Fruit fly (Drosophila melanogaster) whole organism, embryonic: ENCODE results near the gene CG11951.

Source experiments
- Atf-2 ChIP-seq: fragments of 200-800 bp; sonication (Bioruptor generic); optimal IDR thresholded peaks from 2 replicates; lab custom pipeline; 2016; ENCODE audit warnings: missing biosample characterization, missing genetic modification characterization
- B-H2 ChIP-seq: fragments of 200-800 bp; sonication (Bioruptor generic); optimal IDR thresholded peaks from 2 replicates; lab custom pipeline; 2018; ENCODE audit warnings: missing biosample characterization, mild to moderate bottlenecking, missing genetic modification characterization
- BtbVII ChIP-seq: fragments of 200-800 bp; sonication (Bioruptor generic); optimal IDR thresholded peaks from 3 replicates; lab custom pipeline; 2017; ENCODE audit warnings: missing biosample characterization, mild to moderate bottlenecking, missing genetic modification characterization
- CG10565 ChIP-seq: fragments of 200-800 bp; sonication (Bioruptor generic); optimal IDR thresholded peaks from 3 replicates; lab custom pipeline; 2016; ENCODE audit warnings: missing biosample characterization, mild to moderate bottlenecking, missing genetic modification characterization
- CG11398 ChIP-seq: fragments of 200-800 bp; sonication (Bioruptor generic); optimal IDR thresholded peaks from 2 replicates; lab custom pipeline; 2016; ENCODE audit warnings: missing biosample characterization, missing genetic modification characterization
- CG11504 ChIP-seq: fragments of 200-800 bp; sonication (Bioruptor generic); optimal IDR thresholded peaks from 3 replicates; lab custom pipeline; 2019; ENCODE audit warnings: missing biosample characterization, mild to moderate bottlenecking, missing genetic modification characterization, moderate library complexity
- CG12155 ChIP-seq: fragments of 200-800 bp; sonication (Bioruptor generic); optimal IDR thresholded peaks from 3 replicates; lab custom pipeline; 2016; ENCODE audit warnings: missing biosample characterization, missing genetic modification characterization
- CG12219 ChIP-seq: fragments of 200-800 bp; sonication (Bioruptor generic); optimal IDR thresholded peaks from 3 replicates; lab custom pipeline; 2018; ENCODE audit warnings: missing biosample characterization, mild to moderate bottlenecking, missing genetic modification characterization
- CG14441 ChIP-seq: fragments of 200-800 bp; sonication (Bioruptor generic); IDR thresholded peaks from 2 replicates; pipeline ENCODE4 v1.3.6; 2022; ENCODE audit warnings: missing biosample characterization, missing genetic modification characterization
- CG14965 ChIP-seq: fragments of 200-800 bp; sonication (Bioruptor generic); optimal IDR thresholded peaks from 2 replicates; lab custom pipeline; 2016; ENCODE audit warnings: missing biosample characterization, missing genetic modification characterization, borderline replicate concordance
- CG15479 ChIP-seq: fragments of 200-800 bp; sonication (Bioruptor generic); optimal IDR thresholded peaks from 3 replicates; lab custom pipeline; 2019; ENCODE audit warnings: missing biosample characterization, mild to moderate bottlenecking, missing genetic modification characterization, moderate library complexity
- CG17328 ChIP-seq: fragments of 200-800 bp; sonication (Bioruptor generic); IDR thresholded peaks from 2 replicates; pipeline ENCODE4 v1.3.6; 2022; ENCODE audit warnings: missing biosample characterization, missing genetic modification characterization
- CG2120 ChIP-seq: fragments of 200-800 bp; sonication (Bioruptor generic); optimal IDR thresholded peaks from 3 replicates; lab custom pipeline; 2016; ENCODE audit warnings: missing biosample characterization, missing genetic modification characterization
- CG43689 ChIP-seq: fragments of 200-800 bp; sonication (Bioruptor generic); IDR thresholded peaks from 2 replicates; pipeline ENCODE4 v1.3.6; 2022; ENCODE audit warnings: missing biosample characterization, missing genetic modification characterization
- CG6854 ChIP-seq: fragments of 200-800 bp; sonication (Bioruptor generic); optimal IDR thresholded peaks from 3 replicates; lab custom pipeline; 2017; ENCODE audit warnings: missing biosample characterization, mild to moderate bottlenecking, missing genetic modification characterization
- CoRest ChIP-seq: fragments of 200-800 bp; sonication (Bioruptor generic); optimal IDR thresholded peaks from 3 replicates; lab custom pipeline; 2018; ENCODE audit warnings: missing biosample characterization, mild to moderate bottlenecking, missing genetic modification characterization, moderate library complexity
- Dll ChIP-seq: fragments of 200-800 bp; sonication (Bioruptor generic); IDR thresholded peaks from 4 replicates; pipeline ENCODE4 v1.3.6; 2022; ENCODE audit warnings: missing biosample characterization, missing genetic modification characterization; ENCODE audit not compliant: partially characterized antibody
- Drgx ChIP-seq: fragments of 200-800 bp; sonication (Bioruptor generic); IDR thresholded peaks from 2 replicates; pipeline ENCODE4 v1.3.6; 2022; ENCODE audit warnings: missing biosample characterization, missing genetic modification characterization
- Eip74EF ChIP-seq, 2 experiments: fragments of 200-800 bp in 1 of 2; fragments of >200 bp in 1 of 2; sonication (Bioruptor generic) in 1 of 2; optimal IDR thresholded peaks; 2 replicates each; lab custom pipeline; 2017 to 2019; ENCODE audit warnings: missing biosample characterization in 2 of 2, missing genetic modification characterization in 2 of 2, mild to moderate bottlenecking in 1 of 2, moderate library complexity in 1 of 2
- Fer1 ChIP-seq: fragments of 200-800 bp; sonication (Bioruptor generic); optimal IDR thresholded peaks from 2 replicates; lab custom pipeline; 2017; ENCODE audit warnings: missing biosample characterization, mild to moderate bottlenecking, missing genetic modification characterization
- Gsc ChIP-seq: fragments of 200-800 bp; sonication (Bioruptor generic); IDR thresholded peaks from 2 replicates; pipeline ENCODE4 v1.3.6; 2022; ENCODE audit warnings: missing biosample characterization, missing genetic modification characterization
- HLH4C ChIP-seq: fragments of 200-800 bp; sonication (Bioruptor generic); IDR thresholded peaks from 3 replicates; pipeline ENCODE4 v1.3.6; 2022; ENCODE audit warnings: missing biosample characterization, missing genetic modification characterization; ENCODE audit not compliant: partially characterized antibody
- Hr3 ChIP-seq: fragments of 200-800 bp; sonication (Bioruptor generic); optimal IDR thresholded peaks from 3 replicates; lab custom pipeline; 2016; ENCODE audit warnings: missing biosample characterization, missing genetic modification characterization
- Hr78 ChIP-seq, 2 experiments: fragments of 200-800 bp in 1 of 2; fragments of >200 bp in 1 of 2; sonication (Bioruptor generic) in 1 of 2; optimal IDR thresholded peaks; 2 replicates each; lab custom pipeline; 2017 to 2019; ENCODE audit warnings: missing biosample characterization in 2 of 2, missing genetic modification characterization in 2 of 2, mild to moderate bottlenecking in 1 of 2, moderate library complexity in 1 of 2
- Hsf ChIP-seq: fragments of 200-800 bp; sonication (Bioruptor generic); optimal IDR thresholded peaks from 3 replicates; lab custom pipeline; 2016; ENCODE audit warnings: missing biosample characterization, missing genetic modification characterization
- Jarid2 ChIP-seq: fragments of 200-800 bp; sonication (Bioruptor generic); optimal IDR thresholded peaks from 3 replicates; lab custom pipeline; 2017; ENCODE audit warnings: mild to moderate bottlenecking, missing biosample characterization, missing genetic modification reagents, missing genetic modification characterization
- NC2α ChIP-seq: fragments of 200-800 bp; sonication (Bioruptor generic); optimal IDR thresholded peaks from 2 replicates; lab custom pipeline; 2016; ENCODE audit warnings: missing biosample characterization, missing genetic modification characterization
- Ptx1 ChIP-seq: fragments of 200-800 bp; sonication (Bioruptor generic); IDR thresholded peaks from 2 replicates; pipeline ENCODE4 v1.3.6; 2022; ENCODE audit warnings: missing biosample characterization, missing genetic modification characterization
- Side ChIP-seq: fragments of 200-800 bp; sonication (Bioruptor generic); optimal IDR thresholded peaks from 2 replicates; lab custom pipeline; 2016; ENCODE audit warnings: missing biosample characterization, missing genetic modification characterization
- Vsx1 ChIP-seq: fragments of 200-800 bp; sonication (Bioruptor generic); optimal IDR thresholded peaks from 2 replicates; lab custom pipeline; 2017; ENCODE audit warnings: missing biosample characterization, mild to moderate bottlenecking, missing genetic modification characterization, missing genetic modification reagents
- Xrp1 ChIP-seq: fragments of 200-800 bp; sonication (Bioruptor generic); IDR thresholded peaks from 2 replicates; pipeline ENCODE4 v1.3.6; 2022; ENCODE audit warnings: missing biosample characterization, missing genetic modification characterization
- ab ChIP-seq: fragments of 200-800 bp; sonication (Bioruptor generic); optimal IDR thresholded peaks from 2 replicates; lab custom pipeline; 2016; ENCODE audit warnings: missing biosample characterization, missing genetic modification characterization
- aop ChIP-seq: fragments of 200-800 bp; sonication (Bioruptor generic); IDR thresholded peaks from 2 replicates; pipeline ENCODE4 v1.3.6; 2022; ENCODE audit warnings: missing biosample characterization, missing genetic modification characterization
- az2 ChIP-seq: fragments of 200-800 bp; sonication (Bioruptor generic); optimal IDR thresholded peaks from 3 replicates; lab custom pipeline; 2016; ENCODE audit warnings: missing biosample characterization, missing genetic modification characterization
- bigmax ChIP-seq: fragments of 200-800 bp; sonication (Bioruptor generic); optimal IDR thresholded peaks from 2 replicates; lab custom pipeline; 2018; ENCODE audit warnings: missing biosample characterization, mild to moderate bottlenecking, missing genetic modification characterization
- gem ChIP-seq: fragments of 200-800 bp; sonication (Bioruptor generic); optimal IDR thresholded peaks from 2 replicates; lab custom pipeline; 2019; ENCODE audit warnings: missing biosample characterization, mild to moderate bottlenecking, missing genetic modification characterization, moderate library complexity
- gsb ChIP-seq: fragments of 200-800 bp; sonication (Bioruptor generic); IDR thresholded peaks from 2 replicates; pipeline ENCODE4 v1.3.6; 2022; ENCODE audit warnings: missing biosample characterization, missing genetic modification characterization
- ham ChIP-seq: fragments of 200-800 bp; sonication (Bioruptor generic); IDR thresholded peaks from 2 replicates; pipeline ENCODE4 v1.3.6; 2022; ENCODE audit warnings: missing biosample characterization, missing genetic modification characterization
- kay ChIP-seq: fragments of 200-800 bp; sonication (Bioruptor generic); optimal IDR thresholded peaks from 2 replicates; lab custom pipeline; 2016; ENCODE audit warnings: missing biosample characterization, missing genetic modification characterization
- ken ChIP-seq: fragments of 200-800 bp; sonication (Bioruptor generic); IDR thresholded peaks from 3 replicates; pipeline ENCODE4 v1.3.6; 2022; ENCODE audit warnings: missing biosample characterization, missing genetic modification characterization
- pho ChIP-seq: fragments of 200-800 bp; sonication (Bioruptor generic); optimal IDR thresholded peaks from 2 replicates; lab custom pipeline; 2016; ENCODE audit warnings: missing biosample characterization, missing genetic modification characterization
- salm ChIP-seq: fragments of 200-800 bp; sonication (Bioruptor generic); optimal IDR thresholded peaks from 2 replicates; lab custom pipeline; 2018; ENCODE audit warnings: missing biosample characterization, mild to moderate bottlenecking, missing genetic modification characterization
- sens ChIP-seq: fragments of 200-800 bp; sonication (Bioruptor generic); peaks from one replicate; lab custom pipeline; 2016; ENCODE audit warnings: missing biosample characterization, missing genetic modification characterization
- sens-2 ChIP-seq: fragments of 200-800 bp; sonication (Bioruptor generic); IDR thresholded peaks from 2 replicates; pipeline ENCODE4 v1.3.6; 2022; ENCODE audit warnings: missing biosample characterization, missing genetic modification characterization
- so ChIP-seq: fragments of 200-800 bp; sonication (Bioruptor generic); IDR thresholded peaks from 3 replicates; pipeline ENCODE4 v1.3.6; 2022; ENCODE audit warnings: missing biosample characterization, missing genetic modification characterization
- stc ChIP-seq: fragments of 200-800 bp; sonication (Bioruptor generic); IDR thresholded peaks from 2 replicates; pipeline ENCODE4 v1.3.6; 2022; ENCODE audit warnings: missing biosample characterization, missing genetic modification characterization
- stwl ChIP-seq: fragments of 200-800 bp; sonication (Bioruptor generic); optimal IDR thresholded peaks from 3 replicates; lab custom pipeline; 2018; ENCODE audit warnings: missing biosample characterization, mild to moderate bottlenecking, missing genetic modification characterization, moderate library complexity
- tin ChIP-seq: fragments of 200-800 bp; sonication (Bioruptor generic); optimal IDR thresholded peaks from 3 replicates; lab custom pipeline; 2016; ENCODE audit warnings: missing biosample characterization, missing genetic modification characterization
- toy ChIP-seq: fragments of 200-800 bp; sonication (Bioruptor generic); IDR thresholded peaks from 2 replicates; pipeline ENCODE4 v1.3.6; 2022; ENCODE audit warnings: missing biosample characterization, missing genetic modification characterization
- trh ChIP-seq: fragments of 200-800 bp; sonication (Bioruptor generic); optimal IDR thresholded peaks from 2 replicates; lab custom pipeline; 2016; ENCODE audit warnings: missing biosample characterization, missing genetic modification characterization
- ttk ChIP-seq: fragments of 200-800 bp; sonication (Bioruptor generic); IDR thresholded peaks from 2 replicates; pipeline ENCODE4 v2.1.2; 2022; ENCODE audit warnings: missing biosample characterization, missing genetic modification characterization
- vnd ChIP-seq: fragments of 200-800 bp; sonication (Bioruptor generic); IDR thresholded peaks from 3 replicates; pipeline ENCODE4 v1.3.6; 2022; ENCODE audit warnings: missing biosample characterization, missing genetic modification characterization; ENCODE audit not compliant: partially characterized antibody

Gene CG11951

dm6 chr3R:29207996-29208395 lies 30.5 kb downstream of the CG11951 start (continued):
- TF ChIP-seq Hr78 (GFP tag; optimal IDR thresholded peaks at IDR 0.05; lab: Kevin White, UChicago) (peak in 1 of 2 experiments; percentile 36), Ptx1 (GFP tag; lab: Robert Waterston, UW) (peak; percentile 78), gem (tag; lab: Kevin White, UChicago) (peak; percentile 87), Drgx (GFP tag; lab: Robert Waterston, UW) (peak; percentile 92), sens-2 (GFP tag; lab: Robert Waterston, UW) (no peak), pho (GFP tag; lab: Kevin White, UChicago) (no peak), CG12219 (GFP tag; lab: Kevin White, UChicago) (peak; percentile 76), salm (tag; lab: Kevin White, UChicago) (peak; percentile 40), CG2120 (GFP tag; lab: Kevin White, UChicago) (peak; percentile 5), B-H2 (GFP tag; lab: Kevin White, UChicago) (no peak), CG17328 (GFP tag; lab: Robert Waterston, UW) (peak; percentile 71), Dll (GFP tag; lab: Robert Waterston, UW) (no peak), Hsf (GFP tag; lab: Kevin White, UChicago) (peak; percentile 43), Side (GFP tag; lab: Kevin White, UChicago) (no peak), bigmax (no peak), CG14965 (no peak), NC2α (GFP tag; lab: Kevin White, UChicago) (no peak), CG11504 (peak; percentile 88), CG10565 (GFP tag; lab: Kevin White, UChicago) (no peak), Xrp1 (GFP tag; lab: Robert Waterston, UW) (peak; percentile 75), tin (GFP tag; lab: Kevin White, UChicago) (peak; percentile 66), ttk (GFP tag; lab: Robert Waterston, UW) (peak; percentile 54), BtbVII (GFP tag; lab: Kevin White, UChicago) (peak; percentile 61), stc (GFP tag; lab: Robert Waterston, UW) (peak; percentile 71), CoRest (tag; lab: Kevin White, UChicago) (peak; percentile 73), kay (no peak), Atf-2 (GFP tag; lab: Kevin White, UChicago) (no peak), ham (GFP tag; lab: Robert Waterston, UW) (no peak), HLH4C (GFP tag; lab: Robert Waterston, UW) (no peak), CG12155 (peak; percentile 24), ab (GFP tag; lab: Kevin White, UChicago) (no peak), az2 (peak; percentile 54), so (GFP tag; lab: Robert Waterston, UW) (peak; percentile 57; the same call in 1 of the 3 replicates), Fer1 (GFP tag; lab: Kevin White, UChicago) (peak; percentile 60), CG11398 (GFP tag; lab: Kevin White, UChicago) (no peak), vnd (GFP tag; lab: Robert Waterston, UW) (no peak), Gsc (no peak), Vsx1 (GFP tag; lab: Kevin White, UChicago) (peak; percentile 27), CG14441 (GFP tag; lab: Robert Waterston, UW) (peak; percentile 79), Jarid2 (GFP tag; lab: Kevin White, UChicago) (no peak), trh (GFP tag; lab: Kevin White, UChicago) (no peak), CG15479 (GFP tag; lab: Kevin White, UChicago) (no peak), aop (peak; percentile 26; the same call in 1 of the 2 replicates), CG43689 (GFP tag; lab: Robert Waterston, UW) (peak; percentile 61), gsb (no peak), ken (GFP tag; lab: Robert Waterston, UW) (peak; percentile 56; the same call in 2 of the 3 replicates), sens (peak; percentile 94), stwl (peak; percentile 4), Eip74EF (GFP tag; optimal IDR thresholded peaks at IDR 0.05; lab: Kevin White, UChicago) (peak in 1 of 2 experiments; percentile 71), Hr3 (peak; percentile 67), CG6854 (GFP tag; lab: Kevin White, UChicago) (no peak), toy (GFP tag; lab: Robert Waterston, UW) (no peak)
